Worm (Caenorhabditis elegans) whole organism, L4/young adult: ENCODE measurements around the gene Y59H11AR.3.

Experiments used
- W03F9.2 ChIP-seq: fragments of 150-350 bp; optimal IDR thresholded peaks from 2 replicates; lab custom pipeline; 2014; ENCODE audit warnings: missing biosample characterization, missing genetic modification characterization
- dao-5 ChIP-seq: sonication (generic microtip); optimal IDR thresholded peaks from 2 replicates; lab custom pipeline; 2016; ENCODE audit warnings: missing genotype, missing genetic modification characterization, moderate library complexity, missing compliant biosample characterization
- him-1 ChIP-seq: sonication (generic microtip); optimal IDR thresholded peaks from 2 replicates; lab custom pipeline; 2016; ENCODE audit warnings: missing genotype, missing genetic modification reagents, missing genetic modification characterization, missing compliant biosample characterization

ce11 chrIV:8615314-8615713, 20.1 kb upstream of the Y59H11AR.3 start:
- no peak for TF ChIP-seq him-1 (tag; lab: Kevin White, UChicago)
- no peak for TF ChIP-seq dao-5 (tag; lab: Kevin White, UChicago)
- no peak for TF ChIP-seq W03F9.2 (tag; lab: Kevin White, UChicago)
